Fruit fly (Drosophila melanogaster) whole organism, pupa: ENCODE results near the gene robo2.

Source experiments
- CG10348 ChIP-seq: fragments of 200-800 bp; sonication (Bioruptor generic); IDR thresholded peaks from 2 replicates; pipeline ENCODE4 v1.3.6; 2022; ENCODE audit warnings: missing biosample characterization, missing genetic modification characterization
- CG12605 ChIP-seq: fragments of 200-800 bp; sonication (Bioruptor generic); IDR thresholded peaks from 2 replicates; pipeline ENCODE4 v1.3.6; 2022; ENCODE audit warnings: missing biosample characterization, missing genetic modification characterization
- CG13204 ChIP-seq: fragments of 200-800 bp; sonication (Bioruptor generic); optimal IDR thresholded peaks from 2 replicates; lab custom pipeline; 2018; ENCODE audit warnings: missing biosample characterization, mild to moderate bottlenecking, missing genetic modification characterization, moderate library complexity
- CG14655 ChIP-seq: fragments of 200-800 bp; sonication (Bioruptor generic); optimal IDR thresholded peaks from 3 replicates; lab custom pipeline; 2017; ENCODE audit warnings: mild to moderate bottlenecking, missing biosample characterization, missing genetic modification reagents, missing genetic modification characterization
- CG15710 ChIP-seq: fragments of 200-800 bp; sonication (Bioruptor generic); optimal IDR thresholded peaks from 2 replicates; lab custom pipeline; 2018; ENCODE audit warnings: missing biosample characterization, mild to moderate bottlenecking, missing genetic modification characterization, moderate library complexity
- CG17806 ChIP-seq: fragments of 200-800 bp; sonication (Bioruptor generic); optimal IDR thresholded peaks from 2 replicates; lab custom pipeline; 2018; ENCODE audit warnings: missing biosample characterization, mild to moderate bottlenecking, missing genetic modification characterization, moderate library complexity
- CG32121 ChIP-seq: fragments of 200-800 bp; sonication (Bioruptor generic); IDR thresholded peaks from 2 replicates; pipeline ENCODE4 v1.3.6; 2022; ENCODE audit warnings: missing biosample characterization, missing genetic modification characterization
- CG34367 ChIP-seq: fragments of 200-800 bp; sonication (Bioruptor generic); optimal IDR thresholded peaks from 2 replicates; lab custom pipeline; 2018; ENCODE audit warnings: missing biosample characterization, mild to moderate bottlenecking, missing genetic modification characterization
- CG4496 ChIP-seq: fragments of 200-800 bp; sonication (Bioruptor generic); IDR thresholded peaks from 3 replicates; pipeline ENCODE4 v1.3.6; 2022; ENCODE audit warnings: missing biosample characterization, missing genetic modification characterization
- CG8159 ChIP-seq: fragments of 200-800 bp; sonication (Bioruptor generic); optimal IDR thresholded peaks from 3 replicates; lab custom pipeline; 2018; ENCODE audit warnings: missing biosample characterization, mild to moderate bottlenecking, missing genetic modification characterization, moderate library complexity
- CG8301 ChIP-seq: fragments of 200-800 bp; sonication (Bioruptor generic); optimal IDR thresholded peaks from 2 replicates; lab custom pipeline; 2018; ENCODE audit warnings: missing biosample characterization, mild to moderate bottlenecking, missing genetic modification characterization
- CG9948 ChIP-seq: fragments of 200-800 bp; sonication (Bioruptor generic); optimal IDR thresholded peaks from 2 replicates; lab custom pipeline; 2018; ENCODE audit warnings: missing biosample characterization, mild to moderate bottlenecking, missing genetic modification characterization, moderate library complexity
- D1 ChIP-seq: fragments of 200-800 bp; sonication (Bioruptor generic); optimal IDR thresholded peaks from 2 replicates; lab custom pipeline; 2018; ENCODE audit warnings: missing biosample characterization, mild to moderate bottlenecking, missing genetic modification characterization, moderate library complexity
- EcR ChIP-seq: fragments of 200-800 bp; sonication (Bioruptor generic); optimal IDR thresholded peaks from 3 replicates; lab custom pipeline; 2019; ENCODE audit warnings: missing biosample characterization, missing genetic modification characterization, mild to moderate bottlenecking, moderate library complexity, missing genetic modification reagents
- Ets98B ChIP-seq: fragments of 200-800 bp; sonication (Bioruptor generic); IDR thresholded peaks from 2 replicates; pipeline ENCODE4 v1.3.6; 2022; ENCODE audit warnings: missing biosample characterization, missing genetic modification characterization
- Pif1A ChIP-seq: fragments of 200-800 bp; sonication (Bioruptor generic); optimal IDR thresholded peaks from 3 replicates; lab custom pipeline; 2016; ENCODE audit warnings: missing biosample characterization, missing genetic modification characterization
- Pif1B ChIP-seq: fragments of 200-800 bp; sonication (Bioruptor generic); optimal IDR thresholded peaks from 3 replicates; lab custom pipeline; 2016; ENCODE audit warnings: missing biosample characterization, missing genetic modification characterization
- Snoo ChIP-seq: fragments of 200-800 bp; sonication (Bioruptor generic); optimal IDR thresholded peaks from 3 replicates; lab custom pipeline; 2017; ENCODE audit warnings: missing biosample characterization, mild to moderate bottlenecking, missing genetic modification characterization, inconsistent platforms
- fd96Ca ChIP-seq: fragments of 200-800 bp; sonication (Bioruptor generic); IDR thresholded peaks from 3 replicates; pipeline ENCODE4 v1.3.6; 2022; ENCODE audit warnings: missing biosample characterization, missing genetic modification characterization
- gl ChIP-seq: fragments of 200-800 bp; sonication (Bioruptor generic); optimal IDR thresholded peaks from 2 replicates; lab custom pipeline; 2018; ENCODE audit warnings: missing biosample characterization, mild to moderate bottlenecking, missing genetic modification characterization
- rn ChIP-seq: fragments of 200-800 bp; sonication (Bioruptor generic); IDR thresholded peaks from 2 replicates; pipeline ENCODE4 v1.3.6; 2022; ENCODE audit warnings: missing biosample characterization, missing genetic modification characterization

Gene robo2

DNA sequence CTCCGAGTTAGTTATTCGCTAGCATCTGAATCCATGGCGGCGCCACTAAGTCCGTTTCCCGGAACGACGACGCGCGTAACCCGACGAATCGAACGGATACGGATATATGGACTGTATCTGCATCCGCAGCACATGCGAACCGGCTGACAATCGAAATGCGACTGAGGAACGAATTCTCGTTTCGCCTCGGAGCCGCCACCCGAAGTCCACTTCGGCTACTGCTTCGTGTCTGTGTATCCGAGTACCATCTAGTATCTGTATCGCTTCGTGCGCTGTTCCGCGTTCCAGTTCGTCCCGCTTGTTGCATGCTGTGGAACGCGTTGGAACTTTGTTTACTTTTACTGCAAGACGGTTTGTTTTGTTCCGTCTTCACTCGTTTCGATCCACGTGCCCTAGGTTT is at the start of gene robo2:
Gene robo2 (minus strand): TSS at position 167 of the 400 bp plus-strand sequence.
- TF ChIP-seq Snoo (tag; lab: Kevin White, UChicago): peak; percentile 40
- TF ChIP-seq Pif1A (GFP tag; lab: Kevin White, UChicago): peak; percentile 72
- TF ChIP-seq rn: no peak
- no peak for TF ChIP-seq CG8159 (tag; lab: Kevin White, UChicago)
- peak; percentile 7 for TF ChIP-seq CG34367
- TF ChIP-seq Pif1B: peak; percentile 54
- TF ChIP-seq CG32121 (GFP tag; lab: Robert Waterston, UW): peak; percentile 84
- peak; percentile 65; the same call in 1 of the 3 replicates for TF ChIP-seq fd96Ca (GFP tag; lab: Robert Waterston, UW)
- TF ChIP-seq D1 (tag; lab: Kevin White, UChicago): no peak
- peak; percentile 44 for TF ChIP-seq gl (tag; lab: Kevin White, UChicago)
- TF ChIP-seq CG13204 (GFP tag; lab: Kevin White, UChicago): peak; percentile 69
- peak; percentile 83 for TF ChIP-seq CG12605 (GFP tag; lab: Robert Waterston, UW)
- peak; percentile 85 for TF ChIP-seq CG4496 (GFP tag; lab: Robert Waterston, UW)
- TF ChIP-seq CG15710 (tag; lab: Kevin White, UChicago): peak; percentile 35
- TF ChIP-seq Ets98B: peak; percentile 74
- TF ChIP-seq CG9948 (tag; lab: Kevin White, UChicago): no peak
- TF ChIP-seq CG17806 (tag; lab: Kevin White, UChicago): peak; percentile 26
- peak; percentile 22 for TF ChIP-seq CG14655 (GFP tag; lab: Kevin White, UChicago)
- peak; percentile 22 for TF ChIP-seq EcR (GFP tag; lab: Kevin White, UChicago)

DNA sequence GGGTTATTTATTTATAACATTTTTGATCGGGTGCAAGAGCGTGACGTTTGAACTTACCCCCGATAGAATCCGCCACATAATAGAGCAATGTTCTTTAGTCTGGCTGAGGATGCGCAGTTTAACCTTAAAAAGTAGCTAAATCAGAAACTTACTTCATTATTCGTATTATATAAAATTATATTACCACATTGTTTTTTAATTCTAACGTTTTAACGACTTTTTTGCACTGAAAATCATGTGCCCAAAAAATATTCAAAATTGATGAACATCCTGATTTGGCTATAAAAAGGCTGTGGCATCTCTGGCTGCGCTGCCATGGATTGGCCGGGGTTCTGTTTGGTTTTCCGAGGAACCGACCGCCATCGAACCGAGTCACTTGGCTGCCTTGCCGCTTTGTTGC is 49.8 kb upstream of the robo2 start:
- TF ChIP-seq CG4496 (GFP tag; lab: Robert Waterston, UW): no peak
- peak; percentile 40 for TF ChIP-seq CG8159 (tag; lab: Kevin White, UChicago)
- TF ChIP-seq Pif1A (GFP tag; lab: Kevin White, UChicago): peak; percentile 25
- TF ChIP-seq CG9948 (tag; lab: Kevin White, UChicago): peak; percentile 12
- TF ChIP-seq CG15710 (tag; lab: Kevin White, UChicago): peak; percentile 8
- TF ChIP-seq gl (tag; lab: Kevin White, UChicago): no peak
- TF ChIP-seq CG12605 (GFP tag; lab: Robert Waterston, UW): no peak

DNA sequence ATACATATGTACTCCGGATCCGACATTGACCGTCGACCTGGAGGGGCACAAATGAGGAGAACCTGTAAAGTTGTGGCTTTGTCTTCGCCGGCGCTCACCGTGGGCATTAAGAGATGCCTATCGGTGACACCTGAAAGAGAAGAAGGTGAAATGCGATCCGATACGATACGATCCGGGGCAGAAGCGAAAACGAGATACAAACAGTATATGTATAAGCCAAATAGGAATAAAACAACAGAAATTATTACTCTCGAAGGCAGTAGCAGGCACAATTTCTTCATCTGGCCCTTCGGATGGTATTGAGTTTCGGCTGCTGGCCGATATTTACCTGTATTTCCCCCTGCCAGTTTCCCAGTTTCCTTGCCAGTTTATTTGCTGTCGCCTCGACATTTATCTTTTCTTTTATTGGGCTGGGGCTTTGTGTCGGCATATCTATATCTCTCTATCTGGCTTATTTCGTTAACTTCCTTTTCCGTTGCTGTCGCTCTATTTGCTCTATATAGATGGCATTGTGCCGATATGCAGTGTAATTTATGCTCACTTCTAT is 43.2 kb upstream of the robo2 start:
- no peak for TF ChIP-seq Snoo (tag; lab: Kevin White, UChicago)
- TF ChIP-seq CG8301 (tag; lab: Kevin White, UChicago): no peak

dm6 chr2L:1462136-1462535 is 41.9 kb upstream of the robo2 start:
- TF ChIP-seq CG14655 (GFP tag; lab: Kevin White, UChicago): peak; percentile 17
- TF ChIP-seq CG12605 (GFP tag; lab: Robert Waterston, UW): no peak

- TF ChIP-seq CG13204 (GFP tag; lab: Kevin White, UChicago) (peak; percentile 23), CG4496 (GFP tag; lab: Robert Waterston, UW) (peak; percentile 51; the same call in 1 of the 3 replicates), CG12605 (GFP tag; lab: Robert Waterston, UW) (peak; percentile 65; the same call in 1 of the 2 replicates), CG8159 (tag; lab: Kevin White, UChicago) (no peak)
These were observed 40.4 kb upstream of the robo2 start for dm6 chr2L:1460463-1461219.

DNA sequence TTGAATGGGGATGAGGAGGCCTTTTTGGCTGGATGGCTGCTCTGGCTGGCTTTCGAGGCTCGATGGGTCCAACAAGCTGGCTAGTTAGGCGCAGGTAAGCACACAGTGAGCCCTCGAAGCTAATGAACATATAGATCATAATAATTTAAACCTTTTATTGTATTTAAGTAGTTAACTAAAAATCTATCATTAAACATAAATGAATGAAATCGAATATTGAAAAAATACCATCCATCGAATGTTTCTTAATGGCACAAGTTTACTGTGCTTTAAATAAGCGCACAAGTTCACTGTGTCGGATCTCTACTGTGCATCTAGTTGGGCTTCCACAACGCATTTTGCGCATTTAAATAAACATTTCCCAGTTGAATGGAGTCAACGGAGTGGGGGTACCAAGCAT is 39.1 kb upstream of the robo2 start:
- TF ChIP-seq gl (tag; lab: Kevin White, UChicago) (no peak), CG17806 (tag; lab: Kevin White, UChicago) (peak; percentile 65), CG13204 (GFP tag; lab: Kevin White, UChicago) (no peak), D1 (tag; lab: Kevin White, UChicago) (no peak), Pif1A (GFP tag; lab: Kevin White, UChicago) (peak; percentile 14), CG14655 (GFP tag; lab: Kevin White, UChicago) (peak; percentile 68), rn (no peak), CG15710 (tag; lab: Kevin White, UChicago) (peak; percentile 62), CG4496 (GFP tag; lab: Robert Waterston, UW) (peak; percentile 27; the same call in 1 of the 3 replicates), fd96Ca (GFP tag; lab: Robert Waterston, UW) (no peak), CG8159 (tag; lab: Kevin White, UChicago) (peak; percentile 68), EcR (GFP tag; lab: Kevin White, UChicago) (no peak), CG9948 (tag; lab: Kevin White, UChicago) (peak; percentile 63), CG32121 (GFP tag; lab: Robert Waterston, UW) (no peak), CG10348 (GFP tag; lab: Robert Waterston, UW) (no peak), CG8301 (tag; lab: Kevin White, UChicago) (peak; percentile 50), Ets98B (no peak), CG34367 (peak; percentile 46), CG12605 (GFP tag; lab: Robert Waterston, UW) (no peak), Snoo (tag; lab: Kevin White, UChicago) (no peak), Pif1B (peak; percentile 23)
